Worm (Caenorhabditis elegans): ENCODE data around the gene pck-1.

pck-1 gene

ce11 chrIII:89155-89554 is 23.1 kb upstream of the pck-1 start (continued):
- TF ChIP-seq pha-4 (GFP tag; IDR thresholded peaks at IDR 0.05): peak; percentile 87
- no peak for TF ChIP-seq pha-4 (tag; optimal IDR thresholded peaks at IDR 0.05)
- TF ChIP-seq fkh-10 (GFP tag; optimal IDR thresholded peaks at IDR 0.05): no peak
- peak; percentile 81 for TF ChIP-seq lim-7 (GFP tag; IDR thresholded peaks at IDR 0.05)
- TF ChIP-seq lir-3 (tag; optimal IDR thresholded peaks at IDR 0.05): peak; percentile 39
- TF ChIP-seq dmd-9 (GFP tag; IDR thresholded peaks at IDR 0.05): 0 out of 2 replicates have a peak, but pooled peaks have one; percentile 55
- no peak for TF ChIP-seq R02D3.7 (tag; optimal IDR thresholded peaks at IDR 0.05)
- TF ChIP-seq mxl-2 (GFP tag; conservative IDR thresholded peaks at IDR 0.05): no peak
- peak; percentile 82; the same call in 1 of the 2 replicates for TF ChIP-seq F44E2.7 (GFP tag; IDR thresholded peaks at IDR 0.05)
- peak; percentile 83 for TF ChIP-seq T20F7.1 (GFP tag; optimal IDR thresholded peaks at IDR 0.05)
- TF ChIP-seq dve-1 (tag; optimal IDR thresholded peaks at IDR 0.05; ENCODE audit: insufficient read depth): peak; percentile 70
- no peak for TF ChIP-seq cey-2 (tag; optimal IDR thresholded peaks at IDR 0.05; ENCODE audit: borderline replicate concordance, insufficient read depth)
- no peak for TF ChIP-seq aly-2 (tag; optimal IDR thresholded peaks at IDR 0.05)
- TF ChIP-seq dpl-1 (GFP tag; optimal IDR thresholded peaks at IDR 0.05): peak; percentile 30
- TF ChIP-seq jun-1 (tag; optimal IDR thresholded peaks at IDR 0.05): no peak
- TF ChIP-seq lin-15B (tag; optimal IDR thresholded peaks at IDR 0.05): no peak
- TF ChIP-seq nhr-111 (GFP tag; optimal IDR thresholded peaks at IDR 0.05): no peak
- no peak for TF ChIP-seq attf-4 (tag; optimal IDR thresholded peaks at IDR 0.05)
- no peak for TF ChIP-seq nhr-77 (tag; optimal IDR thresholded peaks at IDR 0.05)
- peak; percentile 62 for TF ChIP-seq hmg-1.1 (GFP tag; IDR thresholded peaks at IDR 0.05)
- no peak for TF ChIP-seq nhr-28 (tag; optimal IDR thresholded peaks at IDR 0.05)
- no peak for TF ChIP-seq nhr-10 (tag; optimal IDR thresholded peaks at IDR 0.05)
- TF ChIP-seq F26F4.8 (GFP tag; conservative IDR thresholded peaks at IDR 0.05): peak; percentile 66; the same call in 1 of the 2 replicates
- peak; percentile 11 for TF ChIP-seq zip-2 (tag; optimal IDR thresholded peaks at IDR 0.05)
- peak; percentile 26 for TF ChIP-seq ztf-7 (tag; optimal IDR thresholded peaks at IDR 0.05)
- peak; percentile 88 for TF ChIP-seq F49E8.2 (tag; optimal IDR thresholded peaks at IDR 0.05; ENCODE audit: borderline replicate concordance)
- peak; percentile 71 for TF ChIP-seq snpc-1.2 (GFP tag; IDR thresholded peaks at IDR 0.05)
- no peak for TF ChIP-seq fos-1 (tag; optimal IDR thresholded peaks at IDR 0.05)
- peak; percentile 52 for TF ChIP-seq spr-3 (GFP tag; optimal IDR thresholded peaks at IDR 0.05)
- TF ChIP-seq Y48G9A.11 (GFP tag; IDR thresholded peaks at IDR 0.05): peak; percentile 93
- TF ChIP-seq ceh-62 (tag; optimal IDR thresholded peaks at IDR 0.05): no peak
- peak; percentile 68 for TF ChIP-seq T26A8.4 (GFP tag; IDR thresholded peaks at IDR 0.05)
- TF ChIP-seq mes-2 (tag; optimal IDR thresholded peaks at IDR 0.05; ENCODE audit: poor library complexity, severe bottlenecking): peak; percentile 72
- TF ChIP-seq mdl-1 (tag; optimal IDR thresholded peaks at IDR 0.05): no peak
- no peak for TF ChIP-seq zfp-2 (tag; optimal IDR thresholded peaks at IDR 0.05)
- TF ChIP-seq nhr-25 (tag; optimal IDR thresholded peaks at IDR 0.05; ENCODE audit: borderline replicate concordance, insufficient read depth): no peak
- TF ChIP-seq nhr-41 (GFP tag; IDR thresholded peaks at IDR 0.05): no peak
- TF ChIP-seq arid-1 (GFP tag; conservative IDR thresholded peaks at IDR 0.05): peak; percentile 81
- TF ChIP-seq unc-130 (GFP tag; optimal IDR thresholded peaks at IDR 0.05): peak; percentile 61
- no peak for TF ChIP-seq zag-1 (tag; optimal IDR thresholded peaks at IDR 0.05)
- 0 out of 2 replicates have a peak, but pooled peaks have one; percentile 47 for TF ChIP-seq nhr-42 (GFP tag; IDR thresholded peaks at IDR 0.05)
- TF ChIP-seq daf-8 (GFP tag; IDR thresholded peaks at IDR 0.05): no peak
- TF ChIP-seq daf-12 (tag; optimal IDR thresholded peaks at IDR 0.05): no peak
- TF ChIP-seq lin-29 (GFP tag; IDR thresholded peaks at IDR 0.05): no peak
- TF ChIP-seq unc-39 (tag; optimal IDR thresholded peaks at IDR 0.05): no peak
- TF ChIP-seq unc-62 (GFP tag; optimal IDR thresholded peaks at IDR 0.05 in 1 of 2): peak in 1 of 2 experiments; percentile 84
- no peak for TF ChIP-seq unc-62 (tag; optimal IDR thresholded peaks at IDR 0.05)
- TF ChIP-seq nhr-237 (tag; optimal IDR thresholded peaks at IDR 0.05): no peak
- TF ChIP-seq ztf-11 (tag; optimal IDR thresholded peaks at IDR 0.05): no peak
- TF ChIP-seq spr-1 (tag; optimal IDR thresholded peaks at IDR 0.05): peak; percentile 26
- TF ChIP-seq lsy-2 (tag; optimal IDR thresholded peaks at IDR 0.05): peak in 1 of 2 experiments; percentile 68
- peak; percentile 89 for TF ChIP-seq ama-1 (optimal IDR thresholded peaks at IDR 0.05)

Data from whole organism, L4 larva.